Worm (Caenorhabditis elegans): ENCODE data around the gene srd-42.

DNA sequence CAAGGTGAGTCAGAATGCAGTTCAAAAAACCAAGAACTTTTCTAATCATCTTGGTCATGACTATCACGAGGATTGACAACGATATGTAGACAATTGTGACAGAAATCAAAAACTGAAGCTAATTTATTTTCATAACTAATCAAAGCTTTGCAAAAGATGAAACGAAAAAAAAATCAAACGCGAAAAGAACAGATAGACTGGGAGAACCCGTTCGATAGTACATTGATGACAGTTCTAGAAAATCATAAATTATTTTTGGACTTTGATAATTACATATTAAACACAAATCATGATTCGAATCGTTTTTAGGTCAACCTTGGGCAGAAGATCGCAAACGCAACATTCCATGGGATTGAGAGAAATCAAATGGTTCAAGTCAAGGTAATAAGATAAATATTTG, 21.8 kb upstream of the srd-42 start:
- TF ChIP-seq unc-39 (tag; optimal IDR thresholded peaks at IDR 0.05): no peak
- no peak for TF ChIP-seq zag-1 (tag; optimal IDR thresholded peaks at IDR 0.05)
- no peak for TF ChIP-seq nhr-12 (tag; optimal IDR thresholded peaks at IDR 0.05)
- TF ChIP-seq alr-1 (tag; optimal IDR thresholded peaks at IDR 0.05): no peak
- TF ChIP-seq mdl-1 (tag; optimal IDR thresholded peaks at IDR 0.05): no peak
- no peak for TF ChIP-seq lin-11 (tag; optimal IDR thresholded peaks at IDR 0.05)
- no peak for TF ChIP-seq egl-27 (tag; optimal IDR thresholded peaks at IDR 0.05)

All from whole organism, L2 larva.